Fruit fly (Drosophila melanogaster) whole organism, prepupa: ENCODE results near the gene dmrt93B.
A peak's percentile ranks its signal among the peaks of the same experiment; 100 is the strongest.

ENCODE experiments used
- Blimp-1 ChIP-seq: fragments of 200-800 bp; sonication (Bioruptor generic); optimal IDR thresholded peaks from 3 replicates; lab custom pipeline; 2017; ENCODE audit warnings: missing biosample characterization, missing genetic modification characterization, mild to moderate bottlenecking, moderate library complexity, missing genetic modification reagents
- CG11294 ChIP-seq: fragments of 200-800 bp; sonication (Bioruptor generic); IDR thresholded peaks from 2 replicates; pipeline ENCODE4 v1.3.6; 2022; ENCODE audit warnings: missing biosample characterization, missing genetic modification characterization
- CG11762 ChIP-seq: fragments of 200-800 bp; sonication (Bioruptor generic); optimal IDR thresholded peaks from 3 replicates; lab custom pipeline; 2016; ENCODE audit warnings: missing biosample characterization, missing genetic modification characterization; ENCODE audit not compliant: insufficient read depth
- CG11902 ChIP-seq: fragments of 200-800 bp; sonication (Bioruptor generic); optimal IDR thresholded peaks from 3 replicates; lab custom pipeline; 2016; ENCODE audit warnings: missing biosample characterization, missing genetic modification characterization
- CG15336 ChIP-seq: fragments of 200-800 bp; sonication (Bioruptor generic); IDR thresholded peaks from 2 replicates; pipeline ENCODE4 v1.3.6; 2022; ENCODE audit warnings: missing biosample characterization, missing genetic modification characterization
- CG16779 ChIP-seq: fragments of 200-800 bp; sonication (Bioruptor generic); optimal IDR thresholded peaks from 3 replicates; lab custom pipeline; 2017; ENCODE audit warnings: missing biosample characterization, mild to moderate bottlenecking, missing genetic modification characterization
- CG31627 ChIP-seq: fragments of 200-800 bp; sonication (Bioruptor generic); optimal IDR thresholded peaks from 3 replicates; lab custom pipeline; 2016; ENCODE audit warnings: missing biosample characterization, missing genetic modification characterization
- CG32006 ChIP-seq: fragments of 200-800 bp; sonication (Bioruptor generic); optimal IDR thresholded peaks from 3 replicates; lab custom pipeline; 2017; ENCODE audit warnings: missing biosample characterization, mild to moderate bottlenecking, missing genetic modification characterization
- CG34406 ChIP-seq: fragments of 200-800 bp; sonication (Bioruptor generic); optimal IDR thresholded peaks from 3 replicates; lab custom pipeline; 2016; ENCODE audit warnings: missing biosample characterization, missing genetic modification characterization
- CG3919 ChIP-seq: fragments of 200-800 bp; sonication (Bioruptor generic); optimal IDR thresholded peaks from 3 replicates; lab custom pipeline; 2016; ENCODE audit warnings: missing biosample characterization, missing genetic modification characterization
- CG6163 ChIP-seq: fragments of 200-800 bp; sonication (Bioruptor generic); IDR thresholded peaks from 3 replicates; pipeline ENCODE4 v1.3.6; 2022; ENCODE audit warnings: missing biosample characterization, missing genetic modification characterization
- CG6854 ChIP-seq: fragments of 200-800 bp; sonication (Bioruptor generic); optimal IDR thresholded peaks from 2 replicates; lab custom pipeline; 2017; ENCODE audit warnings: missing biosample characterization, mild to moderate bottlenecking, missing genetic modification characterization
- CG7368 ChIP-seq: fragments of 200-800 bp; sonication (Bioruptor generic); optimal IDR thresholded peaks from 3 replicates; lab custom pipeline; 2016; ENCODE audit warnings: missing biosample characterization, missing genetic modification characterization
- Eip78C ChIP-seq: fragments of 200-800 bp; sonication (Bioruptor generic); peaks from one replicate; lab custom pipeline; 2016; ENCODE audit warnings: missing biosample characterization, missing genetic modification characterization
- Eip93F ChIP-seq: fragments of 200-800 bp; sonication (Bioruptor generic); optimal IDR thresholded peaks from 2 replicates; lab custom pipeline; 2016; ENCODE audit warnings: missing biosample characterization, mild to moderate bottlenecking, missing genetic modification characterization
- Lpt ChIP-seq: fragments of 200-800 bp; sonication (Bioruptor generic); optimal IDR thresholded peaks from 3 replicates; lab custom pipeline; 2016; ENCODE audit warnings: missing biosample characterization, missing genetic modification characterization
- Met ChIP-seq: fragments of 200-800 bp; sonication (Bioruptor generic); optimal IDR thresholded peaks from 3 replicates; lab custom pipeline; 2016; ENCODE audit warnings: missing biosample characterization, missing genetic modification characterization
- OdsH ChIP-seq: fragments of 200-800 bp; sonication (Bioruptor generic); optimal IDR thresholded peaks from 3 replicates; lab custom pipeline; 2016; ENCODE audit warnings: missing biosample characterization, missing genetic modification characterization
- Smox ChIP-seq: fragments of 200-800 bp; sonication (Bioruptor generic); optimal IDR thresholded peaks from 3 replicates; lab custom pipeline; 2016; ENCODE audit warnings: missing biosample characterization, missing genetic modification characterization
- Sox102F ChIP-seq: fragments of 200-800 bp; sonication (Bioruptor generic); optimal IDR thresholded peaks from 2 replicates; lab custom pipeline; 2016; ENCODE audit warnings: missing biosample characterization, mild to moderate bottlenecking, missing genetic modification characterization
- Sox14 ChIP-seq: fragments of 200-800 bp; sonication (Bioruptor generic); optimal IDR thresholded peaks from 3 replicates; lab custom pipeline; 2016; ENCODE audit warnings: missing biosample characterization, missing genetic modification characterization
- cyc ChIP-seq: fragments of 200-800 bp; sonication (Bioruptor generic); optimal IDR thresholded peaks from 3 replicates; lab custom pipeline; 2016; ENCODE audit warnings: missing biosample characterization, missing genetic modification characterization
- dac ChIP-seq: fragments of 200-800 bp; sonication (Bioruptor generic); optimal IDR thresholded peaks from 2 replicates; lab custom pipeline; 2017; ENCODE audit warnings: missing biosample characterization, mild to moderate bottlenecking, missing genetic modification characterization
- eg ChIP-seq: fragments of 200-800 bp; sonication (Bioruptor generic); IDR thresholded peaks from 3 replicates; pipeline ENCODE4 v1.3.6; 2022; ENCODE audit warnings: missing biosample characterization, missing genetic modification characterization
- esn ChIP-seq: fragments of 200-800 bp; sonication (Bioruptor generic); optimal IDR thresholded peaks from 2 replicates; lab custom pipeline; 2016; ENCODE audit warnings: missing biosample characterization, mild to moderate bottlenecking, missing genetic modification characterization, moderate library complexity
- fkh ChIP-seq: fragments of 200-800 bp; sonication (Bioruptor generic); optimal IDR thresholded peaks from 3 replicates; lab custom pipeline; 2017; ENCODE audit warnings: missing biosample characterization, mild to moderate bottlenecking, missing genetic modification characterization, moderate library complexity
- lz ChIP-seq: fragments of 200-800 bp; sonication (Bioruptor generic); optimal IDR thresholded peaks from 3 replicates; lab custom pipeline; 2016; ENCODE audit warnings: missing biosample characterization, missing genetic modification characterization
- net ChIP-seq: fragments of 200-800 bp; sonication (Bioruptor generic); optimal IDR thresholded peaks from 3 replicates; lab custom pipeline; 2016; ENCODE audit warnings: missing biosample characterization, missing genetic modification characterization
- pdm3 ChIP-seq: fragments of 200-800 bp; sonication (Bioruptor generic); optimal IDR thresholded peaks from 3 replicates; lab custom pipeline; 2016; ENCODE audit warnings: missing biosample characterization, missing genetic modification characterization
- salr ChIP-seq, 2 experiments: fragments of 200-800 bp; sonication (Bioruptor generic); optimal IDR thresholded peaks; 3 replicates each; lab custom pipeline; 2016 to 2018; ENCODE audit warnings: missing biosample characterization in 2 of 2, missing genetic modification characterization in 2 of 2, mild to moderate bottlenecking in 1 of 2
- ss ChIP-seq, 2 experiments: fragments of 200-800 bp; sonication (Bioruptor generic); optimal IDR thresholded peaks; 2 replicates in 1 of 2; 3 replicates in 1 of 2; lab custom pipeline; 2017 to 2018; ENCODE audit warnings: mild to moderate bottlenecking in 2 of 2, missing biosample characterization in 2 of 2, missing genetic modification characterization in 2 of 2, moderate library complexity in 1 of 2
- svp ChIP-seq: fragments of 200-800 bp; sonication (Bioruptor generic); peaks from one replicate; lab custom pipeline; 2016; ENCODE audit warnings: missing biosample characterization, missing genetic modification characterization
- vri ChIP-seq: fragments of 200-800 bp; sonication (Bioruptor generic); optimal IDR thresholded peaks from 3 replicates; lab custom pipeline; 2016; ENCODE audit warnings: missing biosample characterization, mild to moderate bottlenecking, missing genetic modification characterization

The dmrt93B gene

dm6 chr3R:21046927-21047326, 26.9 kb upstream of the dmrt93B start, which contains the start of gene CG31207:
CG31207 (minus strand) TSS chr3R:21047027.
- TF ChIP-seq Smox (GFP tag; lab: Kevin White, UChicago) (no peak), Blimp-1 (GFP tag; lab: Kevin White, UChicago) (no peak), CG7368 (GFP tag; lab: Kevin White, UChicago) (no peak), Sox102F (GFP tag; lab: Kevin White, UChicago) (no peak), CG16779 (tag; lab: Kevin White, UChicago) (no peak), CG11902 (GFP tag; lab: Kevin White, UChicago) (no peak)

- TF ChIP-seq CG11294 (GFP tag; lab: Robert Waterston, UW): no peak
- TF ChIP-seq Lpt (GFP tag; lab: Kevin White, UChicago): no peak
Measured at dm6 chr3R:21048729-21049128, 25.1 kb upstream of the dmrt93B start, which contains the start of gene CG7079. CG7079 (minus strand) TSS chr3R:21048829.

- TF ChIP-seq CG6163 (GFP tag; lab: Robert Waterston, UW): no peak
- TF ChIP-seq vri (GFP tag; lab: Kevin White, UChicago): no peak
- no peak for TF ChIP-seq CG31627 (GFP tag; lab: Kevin White, UChicago)
- no peak for TF ChIP-seq CG32006
- TF ChIP-seq CG11902 (GFP tag; lab: Kevin White, UChicago): no peak
- no peak for TF ChIP-seq OdsH (GFP tag; lab: Kevin White, UChicago)
- no peak for TF ChIP-seq salr (GFP tag; optimal IDR thresholded peaks at IDR 0.05; lab: Kevin White, UChicago)
- TF ChIP-seq eg (GFP tag; lab: Robert Waterston, UW): no peak
- TF ChIP-seq ss (GFP tag; optimal IDR thresholded peaks at IDR 0.05; lab: Kevin White, UChicago): no peak
- TF ChIP-seq fkh (GFP tag; lab: Kevin White, UChicago): no peak
- no peak for TF ChIP-seq CG34406 (GFP tag; lab: Kevin White, UChicago)
- TF ChIP-seq cyc (GFP tag; lab: Kevin White, UChicago): no peak
Measured at dm6 chr3R:21050875-21051274, 22.9 kb upstream of the dmrt93B start, which contains the start of gene Jhbp15. Jhbp15 (minus strand) TSS chr3R:21050975.

- no peak for TF ChIP-seq CG6163 (GFP tag; lab: Robert Waterston, UW)
- no peak for TF ChIP-seq pdm3 (GFP tag; lab: Kevin White, UChicago)
- TF ChIP-seq CG32006: no peak
- TF ChIP-seq dac (GFP tag; lab: Kevin White, UChicago): no peak
- no peak for TF ChIP-seq ss (GFP tag; optimal IDR thresholded peaks at IDR 0.05; lab: Kevin White, UChicago)
- no peak for TF ChIP-seq Sox14 (GFP tag; lab: Kevin White, UChicago)
- TF ChIP-seq CG11902 (GFP tag; lab: Kevin White, UChicago): no peak
- TF ChIP-seq CG3919 (GFP tag; lab: Kevin White, UChicago): no peak
- TF ChIP-seq CG7368 (GFP tag; lab: Kevin White, UChicago): no peak
- TF ChIP-seq Eip93F (GFP tag; lab: Kevin White, UChicago): no peak
- TF ChIP-seq Blimp-1 (GFP tag; lab: Kevin White, UChicago): no peak
Measured at dm6 chr3R:21057519-21057918, 16.3 kb upstream of the dmrt93B start.

- TF ChIP-seq Met (GFP tag; lab: Kevin White, UChicago) (peak; percentile 8), Smox (GFP tag; lab: Kevin White, UChicago) (no peak), vri (GFP tag; lab: Kevin White, UChicago) (peak; percentile 47), CG6854 (GFP tag; lab: Kevin White, UChicago) (no peak), CG15336 (GFP tag; lab: Robert Waterston, UW) (no peak), net (GFP tag; lab: Kevin White, UChicago) (no peak), CG11902 (GFP tag; lab: Kevin White, UChicago) (no peak), fkh (GFP tag; lab: Kevin White, UChicago) (peak; percentile 42), esn (GFP tag; lab: Kevin White, UChicago) (no peak), CG11762 (GFP tag; lab: Kevin White, UChicago) (no peak), ss (GFP tag; optimal IDR thresholded peaks at IDR 0.05; lab: Kevin White, UChicago) (no peak), lz (GFP tag; lab: Kevin White, UChicago) (no peak), Eip78C (GFP tag; lab: Kevin White, UChicago) (peak; percentile 66), svp (GFP tag; lab: Kevin White, UChicago) (peak; percentile 70), Sox102F (GFP tag; lab: Kevin White, UChicago) (peak; percentile 17)
Measured at dm6 chr3R:21059486-21060356, 14.1 kb upstream of the dmrt93B start.
